Worm (Caenorhabditis elegans) whole organism, L2 larva: Measurements from ENCODE around the gene zak-1.

Experiments
- ceh-16 ChIP-seq: fragments of 150-350 bp; optimal IDR thresholded peaks from 2 replicates; lab custom pipeline; 2014; ENCODE audit warnings: missing biosample characterization, missing genetic modification characterization
- ceh-82 ChIP-seq: fragments of 150-350 bp; optimal IDR thresholded peaks from 2 replicates; lab custom pipeline; 2014; ENCODE audit warnings: missing biosample characterization, missing genetic modification characterization
- lin-13 ChIP-seq: fragments of 150-350 bp; optimal IDR thresholded peaks from 2 replicates; lab custom pipeline; 2014; ENCODE audit warnings: missing biosample characterization, missing genetic modification reagents, missing genetic modification characterization
- nhr-21 ChIP-seq: fragments of 150-350 bp; optimal IDR thresholded peaks from 2 replicates; lab custom pipeline; 2014; ENCODE audit warnings: missing biosample characterization, missing genetic modification characterization
- nhr-237 ChIP-seq: fragments of 150-350 bp; optimal IDR thresholded peaks from 2 replicates; lab custom pipeline; 2014; ENCODE audit warnings: missing biosample characterization, missing genetic modification characterization
- skn-1 ChIP-seq: sonication (generic microtip); optimal IDR thresholded peaks from 2 replicates; lab custom pipeline; 2017; ENCODE audit warnings: missing biosample characterization, missing genetic modification characterization
- unc-62 ChIP-seq: fragments of 150-350 bp; optimal IDR thresholded peaks from 2 replicates; lab custom pipeline; 2014; ENCODE audit warnings: missing biosample characterization, missing genetic modification reagents, missing genetic modification characterization

- no peak for TF ChIP-seq unc-62 (GFP tag; lab: Kevin White, UChicago)
- no peak for TF ChIP-seq nhr-21 (tag; lab: Kevin White, UChicago)
- no peak for TF ChIP-seq ceh-16 (tag; lab: Kevin White, UChicago)
- TF ChIP-seq skn-1 (tag; lab: Kevin White, UChicago) = no peak
- no peak for TF ChIP-seq ceh-82 (tag; lab: Kevin White, UChicago)
- TF ChIP-seq lin-13 (GFP tag; lab: Kevin White, UChicago) = no peak
- TF ChIP-seq nhr-237 (tag; lab: Kevin White, UChicago) = no peak
Observed at ce11 chrIII:6903056-6903977, 46.7 kb upstream of the zak-1 start, which contains the start of the genes brc-2 and T07E3.3.
